Worm (Caenorhabditis elegans) whole organism, young adult: ENCODE measurements around the gene T24A6.20.

Experiments used
- B0336.3 ChIP-seq: fragments of 200-800 bp; sonication (Bioruptor generic); IDR thresholded peaks from 2 replicates; pipeline ENCODE4 v1.3.6; 2022; ENCODE audit warnings: missing genetic modification characterization, missing compliant biosample characterization
- F49E8.2 ChIP-seq: sonication (generic microtip); optimal IDR thresholded peaks from 3 replicates; lab custom pipeline; 2017; ENCODE audit warnings: missing genetic modification characterization, mild to moderate bottlenecking, missing compliant biosample characterization, antibody characterized with exemption, moderate library complexity; ENCODE audit not compliant: insufficient read depth
- Y67H2A.10 ChIP-seq: fragments of 200-800 bp; sonication (Bioruptor generic); conservative IDR thresholded peaks from 2 replicates; pipeline ENCODE4 v1.3.6; 2022; ENCODE audit warnings: missing genetic modification reagents, missing genetic modification characterization, missing compliant biosample characterization
- Y95B8A.8 ChIP-seq: fragments of 200-800 bp; sonication (Bioruptor generic); IDR thresholded peaks from 2 replicates; pipeline ENCODE4 v1.3.6; 2022; ENCODE audit warnings: missing genetic modification reagents, missing genetic modification characterization, missing compliant biosample characterization
- ama-1 ChIP-seq, 3 experiments: fragments of 150-350 bp in 1 of 3; sonication (generic microtip) in 2 of 3; optimal IDR thresholded peaks; 2 replicates each; lab custom pipeline; 2014 to 2018; ENCODE audit warnings: missing biosample characterization in 2 of 3, missing genetic modification characterization in 2 of 3, missing genetic modification reagents in 2 of 3
- dpff-1 ChIP-seq: sonication (generic microtip); optimal IDR thresholded peaks from 2 replicates; lab custom pipeline; 2017; ENCODE audit warnings: mild to moderate bottlenecking, missing genetic modification characterization, missing compliant biosample characterization
- lin-40 ChIP-seq: sonication (generic microtip); optimal IDR thresholded peaks from 2 replicates; lab custom pipeline; 2016; ENCODE audit warnings: missing genetic modification characterization, mild to moderate bottlenecking, missing compliant biosample characterization, missing genotype, missing genetic modification reagents
- madf-8 ChIP-seq: fragments of 200-800 bp; sonication (Bioruptor generic); conservative IDR thresholded peaks from 2 replicates; pipeline ENCODE4 v1.3.6; 2022; ENCODE audit warnings: missing genetic modification reagents, missing genetic modification characterization, missing compliant biosample characterization
- rpc-1 ChIP-seq, 2 experiments: fragments of 150-350 bp in 1 of 2; sonication (generic microtip) in 1 of 2; optimal IDR thresholded peaks; 2 replicates each; lab custom pipeline; 2014 to 2018; ENCODE audit warnings: missing biosample characterization in 1 of 2, missing genetic modification characterization in 1 of 2, missing genetic modification reagents in 1 of 2, missing genotype in 1 of 2
- sptf-2 ChIP-seq: fragments of 200-800 bp; sonication (Bioruptor generic); optimal IDR thresholded peaks from 2 replicates; lab custom pipeline; 2018; ENCODE audit warnings: mild to moderate bottlenecking, missing genetic modification characterization, missing compliant biosample characterization
- unc-62 ChIP-seq: fragments of 150-350 bp; optimal IDR thresholded peaks from 2 replicates; lab custom pipeline; 2014; ENCODE audit warnings: missing biosample characterization, missing genetic modification reagents, missing genetic modification characterization

DNA sequence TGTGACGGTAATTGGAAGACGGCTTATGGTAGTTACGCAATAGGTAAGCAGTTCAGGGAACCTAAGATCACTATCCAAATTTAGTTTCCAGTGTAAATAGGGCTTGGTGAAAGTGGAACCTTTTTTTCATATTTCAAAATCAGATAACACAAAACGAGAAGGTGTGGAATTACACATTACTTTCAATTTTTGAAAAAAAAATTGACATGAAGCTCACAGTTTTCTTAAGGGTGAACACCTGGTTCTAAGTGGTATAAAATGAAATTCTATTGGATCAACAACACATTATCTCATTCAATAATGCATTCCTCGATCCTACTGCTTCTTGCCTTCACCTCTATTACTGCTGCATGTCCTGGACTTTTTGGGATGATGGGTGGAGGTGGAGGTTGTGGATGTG is 3.1 kb downstream of the T24A6.20 start, which contains the start of gene grl-30:
- no peak for TF ChIP-seq sptf-2
- no peak for TF ChIP-seq Y67H2A.10 (GFP tag; lab: Robert Waterston, UW)
- TF ChIP-seq F49E8.2, result no peak
- no peak for TF ChIP-seq Y95B8A.8
- TF ChIP-seq lin-40, result no peak
- no peak for TF ChIP-seq ama-1 (optimal IDR thresholded peaks at IDR 0.05; lab: Kevin White, UChicago)
- TF ChIP-seq ama-1 (GFP tag; optimal IDR thresholded peaks at IDR 0.05; lab: Kevin White, UChicago), result no peak
- TF ChIP-seq B0336.3, result no peak
- no peak for TF ChIP-seq unc-62 (GFP tag; lab: Kevin White, UChicago)
- no peak for TF ChIP-seq madf-8 (GFP tag; lab: Robert Waterston, UW)
- no peak for TF ChIP-seq dpff-1 (tag; lab: Kevin White, UChicago)
- no peak for TF ChIP-seq rpc-1 (optimal IDR thresholded peaks at IDR 0.05; lab: Kevin White, UChicago)
- TF ChIP-seq rpc-1 (tag; optimal IDR thresholded peaks at IDR 0.05; lab: Kevin White, UChicago), result no peak
